Fruit fly (Drosophila melanogaster) whole organism, embryonic: ENCODE measurements around the gene CG34041.

ENCODE experiments used
- Antp ChIP-seq: fragments of 200-800 bp; sonication (Bioruptor generic); optimal IDR thresholded peaks from 3 replicates; lab custom pipeline; 2016; ENCODE audit warnings: missing biosample characterization, missing genetic modification characterization
- Atf6 ChIP-seq: fragments of 200-800 bp; sonication (Bioruptor generic); IDR thresholded peaks from 2 replicates; pipeline ENCODE4 v1.3.6; 2022; ENCODE audit warnings: missing biosample characterization, missing genetic modification characterization
- CG10979 ChIP-seq: fragments of 200-800 bp; sonication (Bioruptor generic); optimal IDR thresholded peaks from 2 replicates; lab custom pipeline; 2018; ENCODE audit warnings: missing biosample characterization, mild to moderate bottlenecking, missing genetic modification characterization, moderate library complexity
- CG12299 ChIP-seq: fragments of 200-800 bp; sonication (Bioruptor generic); optimal IDR thresholded peaks from 2 replicates; lab custom pipeline; 2018; ENCODE audit warnings: missing biosample characterization, mild to moderate bottlenecking, missing genetic modification characterization
- CG2199 ChIP-seq: fragments of 200-800 bp; sonication (Bioruptor generic); IDR thresholded peaks from 3 replicates; pipeline ENCODE4 v1.3.6; 2022; ENCODE audit warnings: missing biosample characterization, missing genetic modification characterization
- CG2875 ChIP-seq: fragments of 200-800 bp; sonication (Bioruptor generic); optimal IDR thresholded peaks from 2 replicates; lab custom pipeline; 2017; ENCODE audit warnings: missing biosample characterization, mild to moderate bottlenecking, missing genetic modification characterization, missing genetic modification reagents
- CG31388 ChIP-seq: fragments of 200-800 bp; sonication (Bioruptor generic); optimal IDR thresholded peaks from 2 replicates; lab custom pipeline; 2016; ENCODE audit warnings: missing biosample characterization, missing genetic modification characterization
- CG32772 ChIP-seq: fragments of 200-800 bp; sonication (Bioruptor generic); IDR thresholded peaks from 2 replicates; pipeline ENCODE4 v1.3.6; 2022; ENCODE audit warnings: missing biosample characterization, missing genetic modification characterization
- CG4328 ChIP-seq: fragments of 200-800 bp; sonication (Bioruptor generic); optimal IDR thresholded peaks from 3 replicates; lab custom pipeline; 2017; ENCODE audit warnings: missing biosample characterization, missing genetic modification reagents, missing genetic modification characterization
- CG4707 ChIP-seq: fragments of 200-800 bp; sonication (Bioruptor generic); optimal IDR thresholded peaks from 2 replicates; lab custom pipeline; 2018; ENCODE audit warnings: missing biosample characterization, mild to moderate bottlenecking, missing genetic modification characterization, moderate library complexity
- CG6254 ChIP-seq: fragments of 200-800 bp; sonication (Bioruptor generic); optimal IDR thresholded peaks from 3 replicates; lab custom pipeline; 2017; ENCODE audit warnings: mild to moderate bottlenecking, missing biosample characterization, missing genetic modification reagents, missing genetic modification characterization
- CG7556 ChIP-seq: fragments of 200-800 bp; sonication (Bioruptor generic); optimal IDR thresholded peaks from 2 replicates; lab custom pipeline; 2017; ENCODE audit warnings: missing biosample characterization, mild to moderate bottlenecking, missing genetic modification characterization
- CG7745 ChIP-seq: fragments of 200-800 bp; sonication (Bioruptor generic); optimal IDR thresholded peaks from 2 replicates; lab custom pipeline; 2018; ENCODE audit warnings: missing biosample characterization, mild to moderate bottlenecking, missing genetic modification characterization, moderate library complexity
- CG7839 ChIP-seq: fragments of 200-800 bp; sonication (Bioruptor generic); optimal IDR thresholded peaks from 3 replicates; lab custom pipeline; 2018; ENCODE audit warnings: missing biosample characterization, mild to moderate bottlenecking, missing genetic modification characterization, moderate library complexity
- CG7987 ChIP-seq: fragments of 200-800 bp; sonication (Bioruptor generic); optimal IDR thresholded peaks from 2 replicates; lab custom pipeline; 2018; ENCODE audit warnings: missing biosample characterization, mild to moderate bottlenecking, missing genetic modification characterization, moderate library complexity
- CG8924 ChIP-seq: fragments of 200-800 bp; optimal IDR thresholded peaks from 3 replicates; lab custom pipeline; 2019; ENCODE audit warnings: missing biosample characterization, mild to moderate bottlenecking, missing genetic modification characterization, moderate library complexity
- CG8944 ChIP-seq: fragments of 200-800 bp; sonication (Bioruptor generic); optimal IDR thresholded peaks from 3 replicates; lab custom pipeline; 2016; ENCODE audit warnings: missing biosample characterization, missing genetic modification characterization
- D19B ChIP-seq: fragments of 200-800 bp; sonication (Bioruptor generic); optimal IDR thresholded peaks from 2 replicates; lab custom pipeline; 2017; ENCODE audit warnings: missing biosample characterization, mild to moderate bottlenecking, missing genetic modification characterization
- Deaf1 ChIP-seq: fragments of 200-800 bp; optimal IDR thresholded peaks from 3 replicates; lab custom pipeline; 2019; ENCODE audit warnings: missing biosample characterization, mild to moderate bottlenecking, missing genetic modification characterization, moderate library complexity
- Dek ChIP-seq: fragments of 200-800 bp; sonication (Bioruptor generic); optimal IDR thresholded peaks from 3 replicates; lab custom pipeline; 2019; ENCODE audit warnings: missing biosample characterization, mild to moderate bottlenecking, missing genetic modification characterization, moderate library complexity
- Dip3 ChIP-seq: fragments of 200-800 bp; sonication (Bioruptor generic); optimal IDR thresholded peaks from 3 replicates; lab custom pipeline; 2016; ENCODE audit warnings: missing biosample characterization, missing genetic modification characterization
- Doc3 ChIP-seq: fragments of 200-800 bp; sonication (Bioruptor generic); IDR thresholded peaks from 3 replicates; pipeline ENCODE4 v1.3.6; 2022; ENCODE audit warnings: missing biosample characterization, missing genetic modification characterization; ENCODE audit not compliant: partially characterized antibody
- ERR ChIP-seq: fragments of 200-800 bp; sonication (Bioruptor generic); optimal IDR thresholded peaks from 2 replicates; lab custom pipeline; 2016; ENCODE audit warnings: missing biosample characterization, missing genetic modification characterization
- Fer1 ChIP-seq: fragments of 200-800 bp; sonication (Bioruptor generic); optimal IDR thresholded peaks from 2 replicates; lab custom pipeline; 2017; ENCODE audit warnings: missing biosample characterization, mild to moderate bottlenecking, missing genetic modification characterization
- Hmr ChIP-seq: fragments of 200-800 bp; sonication (Bioruptor generic); optimal IDR thresholded peaks from 3 replicates; lab custom pipeline; 2017; ENCODE audit warnings: mild to moderate bottlenecking, missing biosample characterization, missing genetic modification reagents, missing genetic modification characterization
- Hr51 ChIP-seq, 2 experiments: fragments of 200-800 bp; sonication (Bioruptor generic); optimal IDR thresholded peaks; 2 replicates in 1 of 2; 3 replicates in 1 of 2; lab custom pipeline; 2016 to 2018; ENCODE audit warnings: missing biosample characterization in 2 of 2, missing genetic modification characterization in 2 of 2, mild to moderate bottlenecking in 1 of 2, moderate library complexity in 1 of 2
- Kr ChIP-seq: fragments of 200-800 bp; sonication (Bioruptor generic); optimal IDR thresholded peaks from 2 replicates; lab custom pipeline; 2017; ENCODE audit warnings: missing biosample characterization, mild to moderate bottlenecking, missing genetic modification characterization
- MBD-R2 ChIP-seq: fragments of 200-800 bp; sonication (Bioruptor generic); IDR thresholded peaks from 2 replicates; pipeline ENCODE4 v1.3.6; 2022; ENCODE audit warnings: missing biosample characterization, missing genetic modification characterization
- Neu2 ChIP-seq: fragments of 200-800 bp; sonication (Bioruptor generic); optimal IDR thresholded peaks from 3 replicates; lab custom pipeline; 2016; ENCODE audit warnings: missing biosample characterization, missing genetic modification characterization, borderline replicate concordance
- Spps ChIP-seq: fragments of 200-800 bp; sonication (Bioruptor generic); optimal IDR thresholded peaks from 2 replicates; lab custom pipeline; 2018; ENCODE audit warnings: missing biosample characterization, mild to moderate bottlenecking, missing genetic modification characterization
- ac ChIP-seq: fragments of 200-800 bp; sonication (Bioruptor generic); optimal IDR thresholded peaks from 3 replicates; lab custom pipeline; 2017; ENCODE audit warnings: missing biosample characterization, mild to moderate bottlenecking, missing genetic modification characterization
- amos ChIP-seq: fragments of 200-800 bp; sonication (Bioruptor generic); IDR thresholded peaks from 2 replicates; pipeline ENCODE4 v1.3.6; 2022; ENCODE audit warnings: missing biosample characterization, missing genetic modification characterization; ENCODE audit not compliant: partially characterized antibody
- bab2 ChIP-seq: fragments of 200-800 bp; sonication (Bioruptor generic); optimal IDR thresholded peaks from 2 replicates; lab custom pipeline; 2016; ENCODE audit warnings: missing biosample characterization, missing genetic modification characterization
- bsh ChIP-seq, 2 experiments: fragments of 200-800 bp; sonication (Bioruptor generic); optimal IDR thresholded peaks; 2 replicates each; lab custom pipeline; 2017 to 2018; ENCODE audit warnings: mild to moderate bottlenecking in 2 of 2, missing biosample characterization in 2 of 2, missing genetic modification characterization in 2 of 2, moderate library complexity in 1 of 2
- cg ChIP-seq: fragments of 200-800 bp; sonication (Bioruptor generic); optimal IDR thresholded peaks from 3 replicates; lab custom pipeline; 2019; ENCODE audit warnings: missing biosample characterization, mild to moderate bottlenecking, missing genetic modification characterization, moderate library complexity
- chinmo ChIP-seq: fragments of 200-800 bp; sonication (Bioruptor generic); IDR thresholded peaks from 4 replicates; pipeline ENCODE4 v1.3.6; 2022; ENCODE audit warnings: missing biosample characterization, missing genetic modification characterization; ENCODE audit not compliant: partially characterized antibody
- dmrt99B ChIP-seq: fragments of 200-800 bp; sonication (Bioruptor generic); optimal IDR thresholded peaks from 2 replicates; lab custom pipeline; 2018; ENCODE audit warnings: missing biosample characterization, mild to moderate bottlenecking, missing genetic modification characterization, moderate library complexity
- esg ChIP-seq: fragments of 200-800 bp; sonication (Bioruptor generic); conservative IDR thresholded peaks from 2 replicates; pipeline ENCODE4 v1.3.6; 2022; ENCODE audit warnings: missing biosample characterization, missing genetic modification characterization
- gcm2 ChIP-seq: fragments of 200-800 bp; sonication (Bioruptor generic); optimal IDR thresholded peaks from 2 replicates; lab custom pipeline; 2016; ENCODE audit warnings: missing biosample characterization, missing genetic modification characterization
- klu ChIP-seq: fragments of 200-800 bp; sonication (Bioruptor generic); IDR thresholded peaks from 2 replicates; pipeline ENCODE4 v1.3.6; 2022; ENCODE audit warnings: missing biosample characterization, missing genetic modification characterization
- pum ChIP-seq: fragments of 200-800 bp; sonication (Bioruptor generic); optimal IDR thresholded peaks from 2 replicates; lab custom pipeline; 2016; ENCODE audit warnings: missing biosample characterization, missing genetic modification characterization
- ranshi ChIP-seq: fragments of 200-800 bp; sonication (Bioruptor generic); IDR thresholded peaks from 2 replicates; pipeline ENCODE4 v1.3.6; 2022; ENCODE audit warnings: missing biosample characterization, missing genetic modification characterization
- schlank ChIP-seq: fragments of 200-800 bp; sonication (Bioruptor generic); optimal IDR thresholded peaks from 2 replicates; lab custom pipeline; 2018; ENCODE audit warnings: missing biosample characterization, mild to moderate bottlenecking, missing genetic modification characterization
- sd ChIP-seq: fragments of 200-800 bp; sonication (Bioruptor generic); optimal IDR thresholded peaks from 3 replicates; lab custom pipeline; 2018; ENCODE audit warnings: missing biosample characterization, mild to moderate bottlenecking, missing genetic modification characterization, moderate library complexity
- sna ChIP-seq: fragments of 200-800 bp; sonication (Bioruptor generic); IDR thresholded peaks from 2 replicates; pipeline ENCODE4 v1.3.6; 2022; ENCODE audit warnings: missing biosample characterization, missing genetic modification characterization; ENCODE audit not compliant: partially characterized antibody
- sr ChIP-seq: fragments of 200-800 bp; sonication (Bioruptor generic); IDR thresholded peaks from 3 replicates; pipeline ENCODE4 v1.3.6; 2022; ENCODE audit warnings: missing biosample characterization, missing genetic modification characterization
- tna ChIP-seq: fragments of 200-800 bp; sonication (Bioruptor generic); IDR thresholded peaks from 2 replicates; pipeline ENCODE4 v1.3.6; 2022; ENCODE audit warnings: missing biosample characterization, missing genetic modification characterization; ENCODE audit not compliant: partially characterized antibody
- zfh1 ChIP-seq: fragments of 200-800 bp; sonication (Bioruptor generic); IDR thresholded peaks from 3 replicates; pipeline ENCODE4 v1.3.6; 2022; ENCODE audit warnings: missing biosample characterization, missing genetic modification characterization

The CG34041 gene

DNA sequence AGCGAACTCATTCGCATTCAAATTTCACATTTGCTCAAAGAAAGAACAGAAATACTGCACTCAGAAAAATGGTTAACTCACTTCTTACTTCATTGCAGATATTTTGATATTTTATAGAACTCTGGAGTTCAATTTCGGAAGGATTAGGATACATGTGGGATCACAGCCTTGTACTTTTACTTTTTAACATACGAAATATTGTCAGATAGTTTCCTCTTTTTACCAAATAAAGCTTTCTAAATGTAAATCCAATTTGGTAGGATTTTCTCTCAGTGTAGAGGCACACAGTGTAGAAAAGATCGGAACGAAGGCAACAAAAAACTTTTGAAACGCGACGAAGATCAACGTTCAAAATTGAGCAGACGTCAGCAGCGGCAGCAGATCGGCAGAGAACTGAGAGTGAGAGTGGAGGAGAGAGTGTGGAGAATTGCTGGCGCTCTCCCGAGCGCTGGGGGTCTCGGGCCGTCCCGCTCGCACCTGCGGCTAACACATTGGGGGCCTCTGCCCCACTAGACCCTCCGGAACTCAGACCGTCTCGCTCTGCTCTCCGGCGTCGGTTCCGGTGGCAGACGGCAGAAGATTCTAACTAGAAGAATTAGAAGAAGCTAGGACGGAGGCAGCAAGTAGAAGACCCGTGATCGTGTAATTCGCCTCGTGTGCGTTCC lies 24.3 kb downstream of the CG34041 start, which contains the start of gene tmod (continued):
- no peak for TF ChIP-seq tna (GFP tag; lab: Robert Waterston, UW)
- no peak for TF ChIP-seq bab2 (GFP tag; lab: Kevin White, UChicago)
- peak; percentile 2 for TF ChIP-seq CG12299 (tag; lab: Kevin White, UChicago)
- TF ChIP-seq CG7745 (tag; lab: Kevin White, UChicago): no peak
- TF ChIP-seq gcm2: no peak
- TF ChIP-seq CG10979: peak; percentile 78
- TF ChIP-seq ERR (GFP tag; lab: Kevin White, UChicago): no peak
- TF ChIP-seq D19B (GFP tag; lab: Kevin White, UChicago): no peak
- no peak for TF ChIP-seq CG31388 (GFP tag; lab: Kevin White, UChicago)
- TF ChIP-seq Atf6 (GFP tag; lab: Robert Waterston, UW): no peak; the same call in none of the 2 replicates
- TF ChIP-seq esg (GFP tag; lab: Robert Waterston, UW): peak; percentile 34; the same call in 1 of the 2 replicates
- no peak for TF ChIP-seq amos (GFP tag; lab: Robert Waterston, UW)
- TF ChIP-seq CG6254 (GFP tag; lab: Kevin White, UChicago): peak; percentile 44
- TF ChIP-seq ranshi: no peak
- no peak for TF ChIP-seq CG7987
- TF ChIP-seq CG2199: no peak
- TF ChIP-seq Hr51 (GFP tag; optimal IDR thresholded peaks at IDR 0.05; lab: Kevin White, UChicago): peak in 1 of 2 experiments; percentile 64
- TF ChIP-seq pum (GFP tag; lab: Kevin White, UChicago): peak; percentile 28
- no peak for TF ChIP-seq Dip3
- no peak for TF ChIP-seq sd
- TF ChIP-seq CG8944 (GFP tag; lab: Kevin White, UChicago): peak; percentile 41
- TF ChIP-seq cg (GFP tag; lab: Kevin White, UChicago): no peak
- TF ChIP-seq Hmr (GFP tag; lab: Kevin White, UChicago): no peak
- no peak for TF ChIP-seq schlank (tag; lab: Kevin White, UChicago)
- no peak for TF ChIP-seq MBD-R2 (GFP tag; lab: Robert Waterston, UW)
- TF ChIP-seq CG8924 (tag; lab: Kevin White, UChicago): peak; percentile 48
- peak; percentile 63 for TF ChIP-seq CG7839 (tag; lab: Kevin White, UChicago)
- peak; percentile 31 for TF ChIP-seq Fer1 (GFP tag; lab: Kevin White, UChicago)
- 0 out of 3 replicates have a peak, but pooled peaks have one; percentile 29 for TF ChIP-seq zfh1 (GFP tag; lab: Robert Waterston, UW)
- TF ChIP-seq CG4328 (GFP tag; lab: Kevin White, UChicago): no peak
- 0 out of 4 replicates have a peak, but pooled peaks have one; percentile 64 for TF ChIP-seq chinmo (GFP tag; lab: Robert Waterston, UW)
- TF ChIP-seq Doc3 (GFP tag; lab: Robert Waterston, UW): no peak; the same call in 2 of the 3 replicates
- no peak for TF ChIP-seq ac (GFP tag; lab: Kevin White, UChicago)
- peak; percentile 71 for TF ChIP-seq CG2875
- no peak for TF ChIP-seq CG32772 (GFP tag; lab: Robert Waterston, UW)
- TF ChIP-seq Deaf1 (tag; lab: Kevin White, UChicago): peak; percentile 42
- TF ChIP-seq Neu2 (GFP tag; lab: Kevin White, UChicago): no peak
- TF ChIP-seq CG7556 (GFP tag; lab: Kevin White, UChicago): peak; percentile 18
- peak; percentile 35 for TF ChIP-seq Spps
- TF ChIP-seq dmrt99B (tag; lab: Kevin White, UChicago): peak; percentile 80
- peak; percentile 36; the same call in 1 of the 3 replicates for TF ChIP-seq sr (GFP tag; lab: Robert Waterston, UW)
- peak; percentile 6 for TF ChIP-seq Antp (GFP tag; lab: Kevin White, UChicago)
- TF ChIP-seq CG4707 (GFP tag; lab: Kevin White, UChicago): no peak
- TF ChIP-seq klu (GFP tag; lab: Robert Waterston, UW): no peak
- peak in 1 of 2 experiments; percentile 69 for TF ChIP-seq bsh (GFP tag; optimal IDR thresholded peaks at IDR 0.05; lab: Kevin White, UChicago)
- no peak for TF ChIP-seq Kr (GFP tag; lab: Kevin White, UChicago)
- TF ChIP-seq Dek (tag; lab: Kevin White, UChicago): no peak
- TF ChIP-seq sna (GFP tag; lab: Robert Waterston, UW): no peak
